Worm (Caenorhabditis elegans): Measurements from ENCODE around the gene T22C8.1.

ce11 chrII:8573044-8573443 is 39.5 kb upstream of the T22C8.1 start, which contains the start of gene F54C9.7:
- TF ChIP-seq ceh-36 (tag; optimal IDR thresholded peaks at IDR 0.05) = no peak
- TF ChIP-seq ama-1 (optimal IDR thresholded peaks at IDR 0.05) = no peak
